Worm (Caenorhabditis elegans) whole organism, mixed stage, embryonic: ENCODE measurements around the gene grl-7.
"Not testable (repeated sequence)": the region's sequence is repeated elsewhere in the genome, so short reads cannot be mapped to it uniquely, and the experiment has no call there.

Experiments used
- M03D4.4 ChIP-seq: sonication (generic microtip); optimal IDR thresholded peaks from 2 replicates; lab custom pipeline; 2017; ENCODE audit warnings: mild to moderate bottlenecking, missing genetic modification characterization, missing compliant biosample characterization
- bed-3 ChIP-seq: fragments of 200-800 bp; sonication (Bioruptor generic); optimal IDR thresholded peaks from 3 replicates; lab custom pipeline; 2018; ENCODE audit warnings: mild to moderate bottlenecking, missing genetic modification characterization, moderate library complexity, missing compliant biosample characterization
- ceh-39 ChIP-seq: fragments of 150-350 bp; optimal IDR thresholded peaks from 2 replicates; lab custom pipeline; 2014; ENCODE audit warnings: missing biosample characterization, missing genetic modification characterization
- ceh-43 ChIP-seq: fragments of 200-800 bp; sonication (Bioruptor generic); optimal IDR thresholded peaks from 2 replicates; lab custom pipeline; 2018; ENCODE audit warnings: mild to moderate bottlenecking, missing genetic modification characterization, moderate library complexity, missing compliant biosample characterization
- ceh-83 ChIP-seq: fragments of 200-800 bp; sonication (Bioruptor generic); optimal IDR thresholded peaks from 2 replicates; lab custom pipeline; 2018; ENCODE audit warnings: mild to moderate bottlenecking, missing genetic modification characterization, missing compliant biosample characterization
- ces-1 ChIP-seq: fragments of 150-350 bp; optimal IDR thresholded peaks from 2 replicates; lab custom pipeline; 2014; ENCODE audit warnings: missing biosample characterization, missing genetic modification reagents, missing genetic modification characterization
- cnd-1 ChIP-seq: fragments of 200-800 bp; sonication (Bioruptor generic); optimal IDR thresholded peaks from 2 replicates; lab custom pipeline; 2018; ENCODE audit warnings: mild to moderate bottlenecking, missing genetic modification characterization, missing compliant biosample characterization
- elt-1 ChIP-seq: sonication (generic microtip); optimal IDR thresholded peaks from 2 replicates; lab custom pipeline; 2017; ENCODE audit warnings: missing genetic modification characterization, mild to moderate bottlenecking, missing compliant biosample characterization, antibody characterized with exemption, moderate library complexity, borderline replicate concordance; ENCODE audit not compliant: insufficient read depth
- flh-1 ChIP-seq: fragments of 200-800 bp; sonication (Bioruptor generic); optimal IDR thresholded peaks from 2 replicates; lab custom pipeline; 2018; ENCODE audit warnings: mild to moderate bottlenecking, missing genetic modification characterization, moderate library complexity, missing compliant biosample characterization
- ham-2 ChIP-seq: fragments of 200-800 bp; sonication (Bioruptor generic); optimal IDR thresholded peaks from 2 replicates; lab custom pipeline; 2018; ENCODE audit warnings: mild to moderate bottlenecking, missing genetic modification characterization, missing compliant biosample characterization
- hlh-1 ChIP-seq: fragments of 150-350 bp; optimal IDR thresholded peaks from 2 replicates; lab custom pipeline; 2014; ENCODE audit warnings: missing biosample characterization, missing genetic modification reagents, missing genetic modification characterization
- lin-13 ChIP-seq: fragments of 150-350 bp; optimal IDR thresholded peaks from 2 replicates; lab custom pipeline; 2014; ENCODE audit warnings: missing biosample characterization, missing genetic modification characterization
- lin-32 ChIP-seq: fragments of 200-800 bp; sonication (Bioruptor generic); optimal IDR thresholded peaks from 2 replicates; lab custom pipeline; 2018; ENCODE audit warnings: mild to moderate bottlenecking, missing genetic modification characterization, missing compliant biosample characterization
- lsy-2 ChIP-seq: fragments of 150-350 bp; optimal IDR thresholded peaks from 2 replicates; lab custom pipeline; 2014; ENCODE audit warnings: missing biosample characterization, missing genetic modification characterization
- mab-5 ChIP-seq: fragments of 150-350 bp; optimal IDR thresholded peaks from 2 replicates; lab custom pipeline; 2014; ENCODE audit warnings: missing biosample characterization, missing genetic modification characterization
- mep-1 ChIP-seq: fragments of 150-350 bp; optimal IDR thresholded peaks from 2 replicates; lab custom pipeline; 2017; ENCODE audit warnings: missing biosample characterization, missing genetic modification reagents, missing genetic modification characterization, inconsistent platforms
- mls-2 ChIP-seq: sonication (generic microtip); optimal IDR thresholded peaks from 2 replicates; lab custom pipeline; 2016; ENCODE audit warnings: mild to moderate bottlenecking, missing genetic modification characterization, moderate library complexity, missing compliant biosample characterization
- nhr-12 ChIP-seq: fragments of 150-350 bp; optimal IDR thresholded peaks from 2 replicates; lab custom pipeline; 2014; ENCODE audit warnings: missing biosample characterization, missing genetic modification characterization
- nhr-2 ChIP-seq: fragments of 150-350 bp; optimal IDR thresholded peaks from 2 replicates; lab custom pipeline; 2014; ENCODE audit warnings: missing biosample characterization, missing genetic modification characterization
- nhr-237 ChIP-seq: fragments of 150-350 bp; optimal IDR thresholded peaks from 2 replicates; lab custom pipeline; 2014; ENCODE audit warnings: missing biosample characterization, missing genetic modification characterization
- nhr-28 ChIP-seq: fragments of 150-350 bp; optimal IDR thresholded peaks from 2 replicates; lab custom pipeline; 2014; ENCODE audit warnings: missing biosample characterization, missing genetic modification characterization
- nhr-76 ChIP-seq: sonication (generic microtip); optimal IDR thresholded peaks from 2 replicates; lab custom pipeline; 2017; ENCODE audit warnings: missing biosample characterization, missing genetic modification characterization
- pha-4 ChIP-seq: fragments of 150-350 bp; optimal IDR thresholded peaks from 2 replicates; lab custom pipeline; 2018; ENCODE audit warnings: missing biosample characterization, missing genetic modification reagents, missing genetic modification characterization
- sem-2 ChIP-seq: fragments of 200-800 bp; sonication (Bioruptor generic); optimal IDR thresholded peaks from 2 replicates; lab custom pipeline; 2018; ENCODE audit warnings: mild to moderate bottlenecking, missing genetic modification characterization, missing compliant biosample characterization
- snpc-4 ChIP-seq: fragments of 150-350 bp; optimal IDR thresholded peaks from 2 replicates; lab custom pipeline; 2014; ENCODE audit warnings: missing biosample characterization, missing genetic modification characterization
- sptf-1 ChIP-seq: sonication (generic microtip); optimal IDR thresholded peaks from 2 replicates; lab custom pipeline; 2017; ENCODE audit warnings: mild to moderate bottlenecking, missing genetic modification characterization, moderate library complexity, missing compliant biosample characterization
- tbx-8 ChIP-seq: fragments of 200-800 bp; sonication (Bioruptor generic); optimal IDR thresholded peaks from 2 replicates; lab custom pipeline; 2018; ENCODE audit warnings: mild to moderate bottlenecking, missing genetic modification characterization, moderate library complexity, missing compliant biosample characterization
- unc-120 ChIP-seq: sonication (generic microtip); optimal IDR thresholded peaks from 2 replicates; lab custom pipeline; 2017; ENCODE audit warnings: missing genetic modification characterization, missing compliant biosample characterization; ENCODE audit not compliant: poor library complexity, severe bottlenecking
- unc-39 ChIP-seq: fragments of 150-350 bp; optimal IDR thresholded peaks from 2 replicates; lab custom pipeline; 2014; ENCODE audit warnings: missing biosample characterization, missing genetic modification characterization
- unc-62 ChIP-seq: fragments of 150-350 bp; optimal IDR thresholded peaks from 2 replicates; lab custom pipeline; 2014; ENCODE audit warnings: missing biosample characterization, missing genetic modification reagents, missing genetic modification characterization
- zip-8 ChIP-seq: fragments of 150-350 bp; optimal IDR thresholded peaks from 2 replicates; lab custom pipeline; 2014; ENCODE audit warnings: missing biosample characterization, missing genetic modification characterization

Gene grl-7

ce11 chrV:11346912-11347311 is at the start of gene grl-7:
Gene grl-7, minus strand, starts transcription at chrV:11347012.
- no peak for TF ChIP-seq bed-3 (GFP tag; lab: Kevin White, UChicago)
- no peak for TF ChIP-seq cnd-1 (tag; lab: Kevin White, UChicago)
- TF ChIP-seq mep-1 (tag; lab: Kevin White, UChicago) = no peak
- TF ChIP-seq unc-39 (tag; lab: Kevin White, UChicago) = no peak
- no peak for TF ChIP-seq lin-32 (GFP tag; lab: Kevin White, UChicago)
- TF ChIP-seq snpc-4 = no peak
- no peak for TF ChIP-seq hlh-1 (tag; lab: Kevin White, UChicago)
- no peak for TF ChIP-seq mab-5
- TF ChIP-seq unc-120 (tag; lab: Kevin White, UChicago) = no peak
- TF ChIP-seq zip-8 = no peak
- no peak for TF ChIP-seq ham-2 (GFP tag; lab: Kevin White, UChicago)
- no peak for TF ChIP-seq M03D4.4

- not testable (repeated sequence) for TF ChIP-seq unc-39, nhr-237, cnd-1 (tag; lab: Kevin White, UChicago)
- TF ChIP-seq, all 35 proteins: peak for 0; not testable (repeated sequence) for 35
Observed at ce11 chrV:11396134-11396533, 49.3 kb upstream of the grl-7 start, which contains the start of gene nas-18. Gene nas-18, plus strand, starts transcription at chrV:11396434.

ce11 chrV:11395024-11395423 is 48.2 kb upstream of the grl-7 start, which contains the start of gene K03B8.4:
Gene K03B8.4, minus strand, starts transcription at chrV:11395124.
- not testable (repeated sequence) for TF ChIP-seq flh-1 (GFP tag; lab: Kevin White, UChicago); nhr-12 (tag; lab: Kevin White, UChicago); lin-32 (GFP tag; lab: Kevin White, UChicago)

- no peak for TF ChIP-seq nhr-76 (tag; lab: Kevin White, UChicago)
- TF ChIP-seq nhr-28 = no peak
- TF ChIP-seq lin-32 (GFP tag; lab: Kevin White, UChicago) = no peak
- TF ChIP-seq ceh-43 (GFP tag; lab: Kevin White, UChicago) = no peak
- no peak for TF ChIP-seq nhr-2
- TF ChIP-seq nhr-237 (tag; lab: Kevin White, UChicago) = no peak
- TF ChIP-seq elt-1 = no peak
- no peak for TF ChIP-seq cnd-1 (tag; lab: Kevin White, UChicago)
- no peak for TF ChIP-seq lin-13
- TF ChIP-seq mab-5 = no peak
- TF ChIP-seq unc-62 (GFP tag; lab: Kevin White, UChicago) = no peak
- TF ChIP-seq ceh-39 (tag; lab: Kevin White, UChicago) = no peak
- TF ChIP-seq ham-2 (GFP tag; lab: Kevin White, UChicago) = no peak
- TF ChIP-seq pha-4 (tag; lab: Kevin White, UChicago) = no peak
- TF ChIP-seq hlh-1 (tag; lab: Kevin White, UChicago) = no peak
- no peak for TF ChIP-seq sptf-1 (tag; lab: Kevin White, UChicago)
- no peak for TF ChIP-seq tbx-8 (GFP tag; lab: Kevin White, UChicago)
- no peak for TF ChIP-seq bed-3 (GFP tag; lab: Kevin White, UChicago)
- TF ChIP-seq mls-2 (tag; lab: Kevin White, UChicago) = no peak
- TF ChIP-seq lsy-2 (tag; lab: Kevin White, UChicago) = no peak
Observed at ce11 chrV:11392020-11392419, 45.2 kb upstream of the grl-7 start, which contains the start of gene nas-16. Gene nas-16, plus strand, starts transcription at chrV:11392320.

- TF ChIP-seq pha-4 (tag; lab: Kevin White, UChicago) (no peak), mep-1 (tag; lab: Kevin White, UChicago) (no peak), unc-120 (tag; lab: Kevin White, UChicago) (no peak), cnd-1 (tag; lab: Kevin White, UChicago) (no peak), ceh-83 (no peak), sem-2 (GFP tag; lab: Kevin White, UChicago) (no peak), M03D4.4 (no peak), ces-1 (GFP tag; lab: Kevin White, UChicago) (no peak), nhr-237 (tag; lab: Kevin White, UChicago) (no peak), hlh-1 (tag; lab: Kevin White, UChicago) (no peak), nhr-28 (no peak), unc-39 (tag; lab: Kevin White, UChicago) (no peak), tbx-8 (GFP tag; lab: Kevin White, UChicago) (no peak), sptf-1 (tag; lab: Kevin White, UChicago) (no peak), nhr-12 (tag; lab: Kevin White, UChicago) (no peak), ceh-39 (tag; lab: Kevin White, UChicago) (no peak), snpc-4 (no peak), zip-8 (no peak), ceh-43 (GFP tag; lab: Kevin White, UChicago) (no peak)
Observed at ce11 chrV:11390394-11390793, 43.6 kb upstream of the grl-7 start, which contains the start of the genes K03B8.11 and K03B8.14. Gene K03B8.11, minus strand, starts transcription at chrV:11390494. Gene K03B8.14, plus strand, starts transcription at chrV:11390503.
